Worm (Caenorhabditis elegans) whole organism, dauer: ENCODE data around the gene lap-2.

Experiments used
- unc-62 ChIP-seq: sonication (generic microtip); optimal IDR thresholded peaks from 2 replicates; lab custom pipeline; 2017; ENCODE audit warnings: missing biosample characterization, missing genetic modification reagents, missing genetic modification characterization

The lap-2 gene

DNA sequence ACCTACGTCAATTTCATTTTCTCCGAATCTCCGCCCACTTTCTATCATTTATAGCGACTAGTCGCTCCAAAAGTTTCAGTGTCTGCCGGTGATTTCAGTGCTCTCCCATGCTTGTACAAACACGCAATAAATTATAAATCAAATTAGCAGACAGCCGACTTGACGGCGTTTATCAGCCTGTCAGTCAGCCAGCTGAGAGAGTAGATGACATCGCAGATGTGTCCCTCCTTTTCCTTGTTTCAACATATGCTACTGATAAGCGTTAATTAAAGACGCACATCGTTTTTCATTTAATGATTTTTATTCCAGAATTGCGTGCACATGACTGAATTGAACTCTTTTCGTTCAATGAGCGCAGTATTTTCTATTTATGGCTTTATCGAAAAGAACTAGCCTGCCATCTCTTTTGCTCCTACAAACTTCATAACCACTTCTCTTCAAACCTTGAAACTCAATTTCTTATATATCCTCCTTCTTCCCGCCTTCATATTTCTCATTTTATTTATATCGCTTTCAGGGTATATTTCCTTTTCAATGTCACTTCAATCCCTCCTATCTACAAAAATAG, at the start of gene lap-2:
TSS of gene lap-2 (plus strand) at position 518 of the 568 bp plus-strand sequence.
- no peak for TF ChIP-seq unc-62 (GFP tag; lab: Kevin White, UChicago)

DNA sequence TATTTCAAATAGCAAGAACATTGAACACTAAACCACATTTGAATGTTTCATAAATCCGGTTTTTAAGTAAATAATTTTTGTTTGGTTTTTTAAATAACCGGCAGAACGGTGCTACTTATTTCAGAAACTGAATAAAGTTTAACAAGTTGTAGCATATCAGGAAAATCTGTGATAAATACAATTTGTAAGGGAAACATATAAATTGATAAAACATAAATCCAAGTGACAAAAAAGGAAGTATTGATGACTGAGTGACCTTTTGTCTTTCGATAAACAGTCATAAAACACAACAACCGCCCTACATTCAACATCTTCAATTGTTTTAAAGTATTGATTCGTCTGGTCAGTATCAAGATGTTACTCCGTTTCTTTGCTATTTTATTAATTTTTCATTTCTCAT, 48.2 kb upstream of the lap-2 start, which contains the start of gene far-5:
TSS of gene far-5 (plus strand) at position 301 of the 400 bp plus-strand sequence.
- TF ChIP-seq unc-62 (GFP tag; lab: Kevin White, UChicago), result no peak

DNA sequence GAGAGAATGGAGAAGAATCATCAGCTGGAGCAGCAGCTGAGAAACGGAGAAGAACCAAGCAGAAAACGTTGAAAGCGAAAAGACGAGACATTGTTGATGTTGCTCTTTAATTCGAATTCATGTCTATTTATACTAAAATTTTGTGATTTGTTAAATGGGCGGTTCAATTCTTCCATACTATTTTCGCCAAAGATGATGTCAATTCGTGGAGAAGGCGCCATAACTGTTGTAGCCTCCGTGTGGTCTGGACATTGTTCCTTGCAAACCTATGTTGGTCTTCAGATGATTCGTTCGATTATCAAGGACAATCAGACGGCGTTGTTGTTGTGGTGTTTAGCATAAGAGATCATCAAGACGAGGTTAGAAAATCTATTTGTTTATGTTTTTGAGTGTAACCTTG, 46.1 kb upstream of the lap-2 start, which contains the start of gene far-3:
TSS of gene far-3 (minus strand) at position 101 of the 400 bp plus-strand sequence.
- TF ChIP-seq unc-62 (GFP tag; lab: Kevin White, UChicago), result no peak

DNA sequence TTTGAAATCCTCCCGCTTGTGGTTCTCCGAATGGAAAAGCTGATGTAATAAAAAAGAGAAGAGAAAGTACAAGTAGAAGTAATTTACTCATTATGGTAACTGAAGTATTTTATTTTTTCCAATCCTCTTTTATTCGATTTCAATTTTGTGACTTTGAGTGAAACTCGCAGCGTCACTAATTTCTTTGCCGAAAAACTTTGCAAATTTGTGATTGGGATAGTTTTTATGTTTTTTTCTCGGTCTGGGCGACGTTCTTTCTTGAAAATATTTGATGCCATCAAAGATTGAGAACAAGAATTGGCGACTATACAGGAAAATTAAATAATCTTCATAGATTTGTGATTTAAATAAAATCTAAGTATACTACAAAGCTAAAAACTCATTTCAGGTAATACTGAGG, 44.0 kb upstream of the lap-2 start, which contains the start of gene far-4:
TSS of gene far-4 (minus strand) at position 101 of the 400 bp plus-strand sequence.
- no peak for TF ChIP-seq unc-62 (GFP tag; lab: Kevin White, UChicago)

DNA sequence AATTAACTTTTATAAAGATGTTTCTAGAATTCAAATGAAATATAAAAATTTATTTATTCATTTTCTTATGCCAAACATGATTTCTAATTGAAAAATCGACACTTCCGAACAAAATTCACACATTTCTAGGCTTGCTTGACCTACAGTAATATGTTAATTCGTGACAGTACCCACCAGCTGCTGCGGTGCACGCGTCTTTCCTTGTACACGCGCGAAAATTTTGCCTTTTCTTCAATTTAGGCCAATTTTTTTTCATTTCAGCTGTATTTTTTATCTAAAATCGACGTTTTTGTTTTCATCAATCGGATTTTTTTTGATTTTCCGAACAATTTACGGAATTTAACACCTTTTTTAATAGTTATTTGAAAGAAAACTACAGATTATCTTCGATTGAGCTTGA, 43.4 kb upstream of the lap-2 start:
- TF ChIP-seq unc-62 (GFP tag; lab: Kevin White, UChicago), result no peak

DNA sequence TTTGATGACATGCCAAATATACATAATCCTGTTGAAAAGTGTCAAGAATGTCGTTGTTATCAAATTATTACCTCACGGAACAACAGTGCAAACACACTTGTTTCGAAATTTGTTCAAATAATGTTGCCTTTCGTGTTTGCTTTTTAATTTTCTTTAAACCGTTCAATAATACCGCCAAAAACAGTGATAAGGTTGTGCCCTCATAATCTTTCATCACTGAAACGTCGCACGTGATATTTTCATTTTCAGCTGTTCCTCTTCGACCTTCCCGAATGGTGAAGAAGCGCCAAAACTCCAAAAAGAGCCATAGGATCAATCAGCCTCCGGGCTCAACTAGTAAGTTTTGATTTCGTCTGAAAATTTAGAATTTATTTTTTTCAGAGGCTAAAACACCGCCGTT, 41.4 kb upstream of the lap-2 start, which contains the start of gene inft-2:
TSS of gene inft-2 (plus strand) at position 248 of the 400 bp plus-strand sequence.
- TF ChIP-seq unc-62 (GFP tag; lab: Kevin White, UChicago), result no peak

DNA sequence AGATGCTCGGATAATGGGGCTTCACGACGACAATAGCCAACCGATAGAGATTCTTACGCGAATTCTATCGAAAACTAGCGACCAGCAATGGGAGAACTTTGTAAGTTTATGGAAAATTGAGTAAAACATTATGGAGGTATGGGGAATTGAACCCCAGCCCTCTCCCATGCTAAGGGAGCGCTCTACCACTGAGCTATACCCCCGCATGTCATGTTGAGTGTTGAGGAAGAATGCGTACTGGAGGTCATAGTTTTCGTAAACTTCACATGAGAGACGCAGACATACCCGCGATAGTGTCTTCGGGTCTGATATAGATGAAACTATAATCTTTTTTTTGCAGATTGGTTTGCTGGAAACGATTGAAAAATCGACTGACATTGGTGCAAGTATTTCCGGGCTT, 40.1 kb upstream of the lap-2 start:
- no peak for TF ChIP-seq unc-62 (GFP tag; lab: Kevin White, UChicago)

DNA sequence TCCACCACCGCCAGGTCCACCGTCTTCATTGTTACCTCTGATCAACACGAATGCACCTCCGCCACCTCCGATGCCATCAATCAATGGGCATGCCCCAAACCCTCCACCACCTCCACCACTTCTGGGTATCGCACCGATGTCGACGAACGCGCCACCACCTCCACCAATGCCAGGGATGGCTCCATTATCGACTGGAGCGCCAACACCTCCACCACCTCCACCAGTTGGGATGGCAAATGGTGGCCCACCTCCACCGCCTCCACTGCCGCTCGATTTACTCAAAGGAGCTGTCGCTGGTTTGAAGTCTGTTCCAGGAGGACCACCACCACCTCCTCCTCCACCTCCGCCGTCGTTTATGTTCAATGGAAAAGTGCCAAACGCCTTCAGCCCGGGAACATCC, 39.1 kb upstream of the lap-2 start:
- TF ChIP-seq unc-62 (GFP tag; lab: Kevin White, UChicago), result no peak

DNA sequence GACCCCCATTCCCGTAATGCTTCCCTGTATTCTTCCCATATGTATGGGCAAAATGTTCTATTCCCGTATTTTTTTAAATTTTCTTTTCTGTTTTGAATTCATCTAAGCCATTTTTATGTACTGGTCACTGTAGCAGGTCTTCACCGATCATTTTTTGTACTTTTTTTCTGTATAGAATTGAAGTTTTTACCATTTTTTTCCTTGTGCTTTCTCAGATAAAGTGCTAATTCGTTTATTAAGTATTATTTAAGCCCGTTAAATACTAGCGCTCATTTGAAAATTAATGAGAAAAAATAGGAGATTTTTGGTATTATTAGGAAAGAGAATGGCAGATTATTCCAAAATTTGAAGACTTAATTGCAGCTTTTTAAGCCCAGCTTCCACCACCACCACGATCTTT, 36.8 kb upstream of the lap-2 start:
- TF ChIP-seq unc-62 (GFP tag; lab: Kevin White, UChicago), result no peak

DNA sequence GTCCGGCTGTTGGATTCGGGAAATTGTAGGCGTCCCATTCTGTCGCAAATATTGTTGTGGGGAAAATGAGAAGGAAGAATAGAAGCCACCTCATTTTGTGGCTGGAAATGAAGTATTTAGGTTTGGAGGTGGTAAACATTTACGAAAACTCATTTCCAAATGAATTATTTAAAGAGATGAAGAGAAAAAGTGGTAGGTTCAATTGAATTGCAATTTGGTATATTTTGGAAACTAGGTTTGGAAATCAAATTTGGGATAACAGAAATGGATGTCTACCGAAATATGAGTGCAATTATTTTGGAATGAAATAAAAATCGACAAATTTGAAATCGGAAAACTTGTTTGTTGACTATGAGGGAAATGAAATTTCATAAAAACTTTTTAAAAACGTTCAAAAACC, 34.7 kb upstream of the lap-2 start, which contains the start of gene F15B9.10:
TSS of gene F15B9.10 (minus strand) at position 101 of the 400 bp plus-strand sequence.
- no peak for TF ChIP-seq unc-62 (GFP tag; lab: Kevin White, UChicago)

DNA sequence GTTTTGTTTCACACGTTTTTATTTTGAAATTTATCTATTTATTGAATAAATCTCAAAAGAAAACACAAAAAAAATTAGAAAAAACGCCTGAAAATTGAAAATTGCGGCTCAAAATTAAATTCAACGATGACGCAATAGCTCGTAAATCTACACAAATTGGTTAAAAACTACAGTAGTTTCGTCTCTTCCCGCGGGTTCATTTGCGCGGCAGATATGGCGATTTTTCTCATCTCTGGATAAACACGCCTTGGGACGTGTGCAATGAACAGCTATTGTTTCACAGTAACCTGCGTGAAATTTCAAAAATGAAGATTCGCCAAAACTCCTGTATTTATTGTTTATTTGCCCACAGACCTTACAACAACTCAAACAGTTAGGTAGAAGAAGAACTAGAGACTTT, 34.2 kb upstream of the lap-2 start:
- TF ChIP-seq unc-62 (GFP tag; lab: Kevin White, UChicago), result no peak

DNA sequence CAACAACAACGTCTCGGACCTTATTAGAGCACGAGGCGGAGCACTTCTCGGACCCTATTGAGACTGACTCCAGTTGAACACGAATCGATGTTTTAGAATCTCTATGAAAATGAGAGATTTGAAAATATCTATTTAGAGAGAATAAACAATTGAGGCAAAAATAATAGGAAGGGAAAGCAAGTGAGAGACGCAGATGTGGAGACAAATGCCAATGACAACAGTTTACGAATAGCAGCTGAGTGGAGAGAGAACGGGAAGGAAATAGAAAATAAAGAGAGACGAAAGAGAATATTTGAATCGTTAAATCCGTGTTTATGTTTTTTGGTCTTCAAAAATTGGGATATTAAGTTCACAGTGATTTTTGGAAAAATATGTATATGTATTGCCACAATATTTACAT, 33.7 kb upstream of the lap-2 start:
- no peak for TF ChIP-seq unc-62 (GFP tag; lab: Kevin White, UChicago)

DNA sequence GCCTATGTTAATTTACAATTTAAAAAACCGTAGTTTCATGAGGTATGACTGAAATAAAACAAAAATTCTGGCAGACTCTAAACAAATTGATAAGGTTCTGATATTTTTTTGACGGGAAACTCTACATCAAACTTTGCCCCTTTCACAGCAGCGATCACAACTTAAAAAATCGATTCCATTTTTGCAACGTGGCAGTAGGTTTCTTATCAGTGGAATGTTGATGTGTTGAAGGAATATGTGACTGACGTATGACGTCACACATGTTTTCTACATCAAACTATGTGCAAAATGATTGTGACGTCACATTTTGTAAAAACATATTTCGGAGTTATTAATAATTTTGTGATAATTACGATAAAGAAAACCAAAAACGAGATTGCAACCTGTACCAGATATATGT, 31.6 kb upstream of the lap-2 start:
- no peak for TF ChIP-seq unc-62 (GFP tag; lab: Kevin White, UChicago)

DNA sequence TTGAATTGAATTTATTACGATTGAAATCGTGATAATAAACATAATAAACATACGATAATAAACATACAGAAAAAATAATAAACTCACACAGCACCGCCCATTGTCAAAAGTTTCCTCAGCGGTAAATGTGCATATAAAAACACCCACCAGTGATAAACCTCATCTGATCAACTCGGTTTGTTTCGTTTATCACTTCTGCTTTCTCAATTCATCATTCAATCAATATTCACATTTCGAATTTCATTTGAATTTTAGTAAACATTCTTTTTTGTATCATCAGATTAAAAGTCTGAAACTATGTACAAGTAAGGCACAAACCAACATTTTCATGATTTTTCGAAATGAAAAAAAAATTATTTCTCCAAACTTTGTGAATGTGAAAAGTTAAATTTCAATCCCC, 30.4 kb upstream of the lap-2 start, which contains the start of gene try-10:
TSS of gene try-10 (minus strand) at position 101 of the 400 bp plus-strand sequence.
- TF ChIP-seq unc-62 (GFP tag; lab: Kevin White, UChicago), result no peak

DNA sequence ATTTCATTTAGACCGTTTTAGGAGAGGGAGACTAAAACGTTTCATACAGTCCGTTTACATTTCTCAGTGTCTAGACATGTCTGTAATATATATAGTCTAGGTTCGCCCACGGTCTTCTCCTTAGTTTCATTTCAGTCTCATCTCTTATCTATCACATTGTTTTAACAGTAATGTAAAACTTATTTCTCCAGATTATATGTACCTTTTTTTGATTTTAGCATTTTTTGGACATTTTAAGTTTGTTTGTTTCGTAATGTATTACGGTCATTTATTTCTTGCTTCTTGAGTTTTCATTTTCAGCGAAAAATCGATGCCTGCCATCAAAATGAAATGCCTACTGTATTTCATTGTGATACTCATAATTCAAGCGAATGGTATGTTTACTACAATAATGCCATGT, 29.7 kb upstream of the lap-2 start, which contains the start of gene F15B9.6:
TSS of gene F15B9.6 (plus strand) at position 301 of the 400 bp plus-strand sequence.
- TF ChIP-seq unc-62 (GFP tag; lab: Kevin White, UChicago), result no peak

DNA sequence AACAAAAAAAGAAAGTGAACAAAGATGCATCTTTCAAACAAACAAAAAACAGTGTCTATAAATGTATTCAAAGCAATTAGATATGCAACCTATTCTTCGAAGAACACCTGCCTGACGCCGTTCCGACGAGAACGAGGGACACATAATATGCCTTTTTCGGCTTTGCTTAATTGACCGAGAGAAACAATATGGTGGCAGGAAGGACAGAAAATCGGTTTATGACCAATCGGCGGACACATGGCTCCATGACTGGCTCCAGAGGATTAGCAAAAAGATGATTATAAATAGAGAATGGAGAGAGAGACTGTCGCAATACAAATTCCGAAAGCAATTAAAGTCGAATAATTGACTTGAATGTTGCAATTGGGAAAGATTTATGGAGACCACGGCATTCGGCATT, 25.3 kb upstream of the lap-2 start:
- TF ChIP-seq unc-62 (GFP tag; lab: Kevin White, UChicago), result no peak

DNA sequence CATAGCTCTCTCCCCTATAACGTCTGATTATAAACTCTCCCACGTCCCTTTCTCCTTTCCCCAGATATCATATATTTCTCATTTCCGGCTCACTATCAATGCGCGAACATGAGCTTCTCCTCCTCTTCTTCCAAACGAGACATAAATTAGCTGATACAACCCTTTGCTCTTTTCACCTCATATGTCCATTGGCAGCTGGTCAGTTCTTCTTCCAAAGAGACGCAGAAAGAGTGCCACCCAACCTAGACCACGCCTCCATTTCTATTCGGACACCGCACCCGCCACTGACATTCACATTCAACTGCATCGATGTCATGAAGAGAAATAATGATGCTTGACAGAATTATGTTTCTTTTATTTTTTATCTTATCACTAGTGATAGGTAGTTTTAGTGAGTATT, 24.8 kb upstream of the lap-2 start, which contains the start of gene fmi-1:
TSS of gene fmi-1 (plus strand) at position 301 of the 400 bp plus-strand sequence.
- no peak for TF ChIP-seq unc-62 (GFP tag; lab: Kevin White, UChicago)
